Worm (Caenorhabditis elegans) whole organism, early embryonic: ENCODE results near the gene atx-3.

Source experiments
- B0310.2 ChIP-seq: sonication (generic microtip); optimal IDR thresholded peaks from 2 replicates; lab custom pipeline; 2016; ENCODE audit warnings: mild to moderate bottlenecking, missing genetic modification characterization, missing compliant biosample characterization
- F13C5.2 ChIP-seq: sonication (generic microtip); optimal IDR thresholded peaks from 2 replicates; lab custom pipeline; 2017; ENCODE audit warnings: mild to moderate bottlenecking, missing genetic modification characterization, inconsistent platforms, missing compliant biosample characterization
- aly-1 ChIP-seq: sonication (generic microtip); optimal IDR thresholded peaks from 2 replicates; lab custom pipeline; 2016; ENCODE audit warnings: missing genetic modification characterization, missing compliant biosample characterization
- ama-1 ChIP-seq: fragments of 150-350 bp; optimal IDR thresholded peaks from 2 replicates; lab custom pipeline; 2014
- ceh-13 ChIP-seq: fragments of 200-800 bp; sonication (Bioruptor generic); optimal IDR thresholded peaks from 2 replicates; lab custom pipeline; 2018; ENCODE audit warnings: mild to moderate bottlenecking, missing genetic modification characterization, missing compliant biosample characterization
- ceh-36 ChIP-seq: sonication (generic microtip); optimal IDR thresholded peaks from 2 replicates; lab custom pipeline; 2016; ENCODE audit warnings: missing genetic modification characterization, inconsistent platforms, missing compliant biosample characterization
- ets-7 ChIP-seq: sonication (generic microtip); optimal IDR thresholded peaks from 2 replicates; lab custom pipeline; 2016; ENCODE audit warnings: missing genotype, missing genetic modification characterization, missing compliant biosample characterization
- flt-1 ChIP-seq: fragments of 200-800 bp; sonication (Bioruptor generic); IDR thresholded peaks from 2 replicates; pipeline ENCODE4 v1.3.6; 2022; ENCODE audit warnings: missing genetic modification characterization, missing compliant biosample characterization
- hmbx-1 ChIP-seq: sonication (generic microtip); optimal IDR thresholded peaks from 2 replicates; lab custom pipeline; 2016; ENCODE audit warnings: mild to moderate bottlenecking, missing genetic modification characterization, missing compliant biosample characterization
- hmg-4 ChIP-seq: fragments of 200-800 bp; sonication (Bioruptor generic); optimal IDR thresholded peaks from 2 replicates; lab custom pipeline; 2018; ENCODE audit warnings: mild to moderate bottlenecking, missing genetic modification characterization, missing compliant biosample characterization
- hnd-1 ChIP-seq: sonication (generic microtip); optimal IDR thresholded peaks from 2 replicates; lab custom pipeline; 2016; ENCODE audit warnings: missing genetic modification characterization, missing compliant biosample characterization
- pes-1 ChIP-seq: fragments of 200-800 bp; sonication (Bioruptor generic); IDR thresholded peaks from 2 replicates; pipeline ENCODE4 v1.3.6; 2022; ENCODE audit warnings: missing genetic modification reagents, missing genetic modification characterization, missing compliant biosample characterization
- scrt-1 ChIP-seq: fragments of 200-800 bp; sonication (Bioruptor generic); IDR thresholded peaks from 2 replicates; pipeline ENCODE4 v1.3.6; 2022; ENCODE audit warnings: missing genetic modification characterization, missing compliant biosample characterization
- sea-1 ChIP-seq: fragments of 200-800 bp; sonication (Bioruptor generic); conservative IDR thresholded peaks from 2 replicates; pipeline ENCODE4 v1.3.6; 2022; ENCODE audit warnings: missing genetic modification characterization, missing compliant biosample characterization
- tbx-11 ChIP-seq: fragments of 200-800 bp; sonication (Bioruptor generic); IDR thresholded peaks from 2 replicates; pipeline ENCODE4 v1.3.6; 2022; ENCODE audit warnings: missing genetic modification characterization, missing compliant biosample characterization
- tbx-37 ChIP-seq: fragments of 200-800 bp; sonication (Bioruptor generic); conservative IDR thresholded peaks from 2 replicates; pipeline ENCODE4 v1.3.6; 2022; ENCODE audit warnings: missing genetic modification reagents, missing genetic modification characterization, missing compliant biosample characterization
- tra-4 ChIP-seq: sonication (generic microtip); optimal IDR thresholded peaks from 2 replicates; lab custom pipeline; 2017; ENCODE audit warnings: missing genetic modification characterization, missing compliant biosample characterization

The atx-3 gene

DNA sequence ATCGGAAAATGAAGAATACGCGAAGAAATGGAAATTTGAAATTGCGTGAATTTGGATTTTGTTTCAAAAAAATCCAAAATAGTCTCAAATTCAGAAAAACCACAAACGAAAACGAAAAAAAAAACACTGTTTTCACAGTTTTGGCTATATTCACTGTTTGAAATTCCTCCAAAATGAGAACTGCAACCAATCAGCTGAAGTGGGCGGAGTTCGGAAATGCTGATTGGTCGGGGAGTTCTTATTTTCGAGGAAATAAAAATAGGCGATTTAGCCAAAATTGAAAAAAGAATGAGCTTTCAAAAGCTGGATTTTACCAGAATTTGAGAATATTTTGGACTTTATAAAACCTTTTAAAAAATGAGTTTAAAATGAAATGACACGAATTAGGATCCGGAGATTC lies 32.3 kb downstream of the atx-3 start, which contains the start of gene glb-14:
Gene glb-14, minus strand, starts transcription at position 97 of the 400 bp plus-strand sequence.
- TF ChIP-seq hnd-1 (tag; lab: Kevin White, UChicago) (no peak), tbx-37 (GFP tag; lab: Robert Waterston, UW) (no peak)

DNA sequence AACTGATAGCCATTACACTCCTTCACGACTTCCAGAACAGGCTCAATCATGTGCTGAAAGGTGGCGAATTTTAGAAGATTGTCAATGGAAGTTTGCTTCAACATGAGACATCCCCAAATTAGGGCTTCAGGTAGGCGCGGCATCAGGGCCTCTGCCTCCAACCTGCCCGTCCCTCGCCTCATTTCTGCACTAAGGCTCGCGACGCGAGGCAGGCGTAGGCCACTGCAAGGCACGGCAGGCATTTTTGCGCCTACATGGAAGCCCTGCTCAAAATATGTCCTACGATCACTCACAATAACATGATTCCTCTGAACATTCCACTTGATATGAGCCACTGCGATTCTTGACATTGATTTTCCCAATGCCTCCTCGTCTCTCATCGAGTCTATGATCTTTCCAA lies 34.0 kb downstream of the atx-3 start:
- TF ChIP-seq F13C5.2 (tag; lab: Kevin White, UChicago) (no peak), tbx-11 (no peak), ceh-36 (tag; lab: Kevin White, UChicago) (no peak), hmg-4 (GFP tag; lab: Kevin White, UChicago) (no peak), tra-4 (tag; lab: Kevin White, UChicago) (no peak), sea-1 (GFP tag; lab: Robert Waterston, UW) (no peak), tbx-37 (GFP tag; lab: Robert Waterston, UW) (no peak), flt-1 (GFP tag; lab: Robert Waterston, UW) (no peak), scrt-1 (GFP tag; lab: Robert Waterston, UW) (no peak), hnd-1 (tag; lab: Kevin White, UChicago) (no peak), aly-1 (tag; lab: Kevin White, UChicago) (no peak)

DNA sequence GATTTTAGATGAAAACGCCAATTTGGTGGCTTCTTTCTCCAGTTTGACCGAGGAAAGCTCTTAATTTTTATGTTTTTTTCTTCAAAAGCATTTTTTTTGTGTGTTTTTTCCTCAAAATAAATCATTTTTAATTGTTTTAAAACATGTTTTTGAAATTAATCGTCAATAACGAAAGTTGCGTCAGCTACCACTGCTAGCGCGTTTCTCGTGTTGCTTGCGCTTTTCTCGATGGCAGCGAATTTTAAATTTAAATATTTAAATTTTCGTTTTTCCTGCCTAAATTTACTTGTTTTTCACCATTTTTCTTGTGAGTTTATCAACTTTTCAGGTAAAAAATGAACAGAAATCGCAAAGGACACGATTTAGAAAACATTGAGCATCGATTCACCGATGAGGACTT lies 39.3 kb downstream of the atx-3 start, which contains the start of gene prde-1:
Gene prde-1, plus strand, starts transcription at position 322 of the 400 bp plus-strand sequence.
- TF ChIP-seq tbx-37 (GFP tag; lab: Robert Waterston, UW) (no peak), hmbx-1 (tag; lab: Kevin White, UChicago) (no peak), tbx-11 (no peak), hmg-4 (GFP tag; lab: Kevin White, UChicago) (no peak), ets-7 (tag; lab: Kevin White, UChicago) (no peak), ama-1 (no peak), pes-1 (GFP tag; lab: Robert Waterston, UW) (no peak), F13C5.2 (tag; lab: Kevin White, UChicago) (no peak), sea-1 (GFP tag; lab: Robert Waterston, UW) (no peak), scrt-1 (GFP tag; lab: Robert Waterston, UW) (no peak), flt-1 (GFP tag; lab: Robert Waterston, UW) (no peak)

DNA sequence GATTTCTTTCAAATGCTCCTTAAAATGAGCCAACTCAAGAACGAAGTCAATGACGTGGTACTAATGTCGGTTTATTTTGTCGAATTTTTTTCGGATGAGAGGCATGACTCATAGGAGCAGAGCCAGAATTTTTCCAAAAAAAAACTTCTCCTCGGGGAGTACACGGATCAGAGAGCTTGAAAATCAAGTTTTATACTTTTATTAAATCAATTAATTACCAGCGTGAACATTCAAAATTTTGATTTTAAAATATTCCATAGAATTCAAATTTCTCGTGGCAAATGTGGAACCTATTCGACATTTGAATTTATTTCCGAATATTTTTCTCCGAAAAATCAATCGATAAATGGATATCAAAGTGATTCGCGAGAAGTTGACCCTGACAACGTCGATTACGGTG lies 40.9 kb downstream of the atx-3 start, which contains the start of gene F21A3.4:
Gene F21A3.4, plus strand, starts transcription at position 301 of the 400 bp plus-strand sequence.
- TF ChIP-seq hmg-4 (GFP tag; lab: Kevin White, UChicago) (no peak), pes-1 (GFP tag; lab: Robert Waterston, UW) (no peak), ets-7 (tag; lab: Kevin White, UChicago) (no peak), tbx-11 (no peak), ceh-36 (tag; lab: Kevin White, UChicago) (no peak), scrt-1 (GFP tag; lab: Robert Waterston, UW) (no peak), B0310.2 (tag; lab: Kevin White, UChicago) (no peak), tbx-37 (GFP tag; lab: Robert Waterston, UW) (no peak), F13C5.2 (tag; lab: Kevin White, UChicago) (no peak), sea-1 (GFP tag; lab: Robert Waterston, UW) (no peak), aly-1 (tag; lab: Kevin White, UChicago) (no peak), ceh-13 (no peak), tra-4 (tag; lab: Kevin White, UChicago) (no peak)

DNA sequence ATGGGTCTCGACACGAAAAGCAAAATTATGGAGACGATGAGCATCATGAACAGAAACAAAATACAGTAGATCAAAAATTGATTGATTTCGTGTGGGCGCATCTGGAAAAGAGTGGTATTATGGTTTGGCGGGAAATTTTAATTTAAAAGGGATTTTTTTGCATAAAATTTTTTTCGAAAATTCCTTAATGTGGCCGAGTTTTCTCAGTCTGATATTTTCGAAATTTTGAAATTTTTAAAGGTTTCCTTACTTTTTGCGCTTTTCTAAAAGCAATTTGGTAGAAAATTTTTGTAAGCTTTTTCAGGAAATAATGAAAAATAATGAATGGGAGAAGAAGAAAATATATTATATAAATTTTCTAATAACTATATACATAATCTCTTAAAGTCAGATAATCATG lies 43.4 kb downstream of the atx-3 start, which contains the start of gene F21A3.2:
Gene F21A3.2, minus strand, starts transcription at position 101 of the 400 bp plus-strand sequence.
- TF ChIP-seq tbx-11 (no peak), ets-7 (tag; lab: Kevin White, UChicago) (no peak), hmbx-1 (tag; lab: Kevin White, UChicago) (no peak), aly-1 (tag; lab: Kevin White, UChicago) (no peak), hmg-4 (GFP tag; lab: Kevin White, UChicago) (no peak), ceh-36 (tag; lab: Kevin White, UChicago) (no peak), tra-4 (tag; lab: Kevin White, UChicago) (no peak), ceh-13 (no peak), B0310.2 (tag; lab: Kevin White, UChicago) (no peak), flt-1 (GFP tag; lab: Robert Waterston, UW) (no peak)

DNA sequence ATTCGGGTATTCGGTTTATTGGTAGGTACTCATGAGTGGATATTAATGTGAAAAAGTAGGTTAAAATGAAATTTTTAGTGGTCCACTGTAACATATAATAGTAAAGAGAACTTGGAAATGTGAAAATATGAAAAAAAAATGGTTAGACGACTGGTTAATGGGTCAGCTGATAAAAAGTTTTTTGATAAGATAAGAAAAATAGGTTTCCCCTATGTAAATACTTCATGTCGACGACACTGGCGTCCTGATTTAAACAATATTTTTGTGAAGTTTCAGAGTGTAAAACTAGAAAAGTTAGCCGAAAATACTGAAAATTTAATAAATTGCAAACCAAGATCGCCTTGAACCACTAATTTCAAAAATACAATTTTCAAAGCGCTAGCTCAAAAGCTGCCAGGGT lies 44.1 kb downstream of the atx-3 start, which contains the start of gene F21A3.11:
Gene F21A3.11, minus strand, starts transcription at position 117 of the 400 bp plus-strand sequence.
- TF ChIP-seq hmbx-1 (tag; lab: Kevin White, UChicago) (no peak), F13C5.2 (tag; lab: Kevin White, UChicago) (no peak), ceh-13 (no peak), tbx-37 (GFP tag; lab: Robert Waterston, UW) (no peak), tra-4 (tag; lab: Kevin White, UChicago) (no peak), hnd-1 (tag; lab: Kevin White, UChicago) (no peak), ama-1 (no peak), tbx-11 (no peak), ets-7 (tag; lab: Kevin White, UChicago) (no peak), pes-1 (GFP tag; lab: Robert Waterston, UW) (no peak), scrt-1 (GFP tag; lab: Robert Waterston, UW) (no peak), sea-1 (GFP tag; lab: Robert Waterston, UW) (no peak), ceh-36 (tag; lab: Kevin White, UChicago) (no peak), B0310.2 (tag; lab: Kevin White, UChicago) (no peak), aly-1 (tag; lab: Kevin White, UChicago) (no peak), hmg-4 (GFP tag; lab: Kevin White, UChicago) (no peak), flt-1 (GFP tag; lab: Robert Waterston, UW) (no peak)

DNA sequence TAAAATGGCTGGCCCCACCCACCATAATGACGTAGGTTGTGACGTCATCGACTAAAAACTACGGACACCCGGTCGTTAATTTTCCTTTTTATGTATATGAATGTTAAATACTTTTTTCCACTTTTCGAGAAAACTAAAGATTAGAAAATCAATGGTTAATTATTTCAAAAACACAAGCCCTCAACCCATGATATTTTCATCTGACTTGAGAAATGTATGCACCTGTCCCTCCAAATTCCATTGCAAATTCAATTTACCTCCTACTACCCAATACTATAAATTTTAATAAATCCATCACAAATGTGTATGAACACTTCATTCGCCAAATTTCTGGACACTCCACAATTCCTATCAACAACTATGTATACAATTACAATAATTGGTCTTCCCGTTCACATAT lies 48.2 kb downstream of the atx-3 start, which contains the start of gene srh-276:
Gene srh-276, plus strand, starts transcription at position 301 of the 400 bp plus-strand sequence.
- TF ChIP-seq tbx-37 (GFP tag; lab: Robert Waterston, UW) (no peak), flt-1 (GFP tag; lab: Robert Waterston, UW) (no peak), hnd-1 (tag; lab: Kevin White, UChicago) (no peak), ceh-36 (tag; lab: Kevin White, UChicago) (no peak), ceh-13 (no peak), ama-1 (no peak), aly-1 (tag; lab: Kevin White, UChicago) (no peak), sea-1 (GFP tag; lab: Robert Waterston, UW) (no peak), ets-7 (tag; lab: Kevin White, UChicago) (no peak), tbx-11 (no peak), F13C5.2 (tag; lab: Kevin White, UChicago) (no peak), tra-4 (tag; lab: Kevin White, UChicago) (no peak), scrt-1 (GFP tag; lab: Robert Waterston, UW) (no peak), hmbx-1 (tag; lab: Kevin White, UChicago) (no peak), B0310.2 (tag; lab: Kevin White, UChicago) (no peak), pes-1 (GFP tag; lab: Robert Waterston, UW) (no peak), hmg-4 (GFP tag; lab: Kevin White, UChicago) (no peak)
